Fruit fly (Drosophila melanogaster) Kc167 (cell line): ENCODE results near the gene CG9377.

Source experiments
- Myc ChIP-seq: fragments of >200 bp; optimal IDR thresholded peaks from 2 replicates; lab custom pipeline; 2017; ENCODE audit warnings: missing external identifiers
- Sin3A ChIP-seq: fragments of >200 bp; optimal IDR thresholded peaks from 2 replicates; lab custom pipeline; 2018; ENCODE audit warnings: missing external identifiers
- psq ChIP-seq: fragments of >200 bp; optimal IDR thresholded peaks from 2 replicates; lab custom pipeline; 2017; ENCODE audit warnings: missing external identifiers
- ttk ChIP-seq: sonication (Bioruptor generic); optimal IDR thresholded peaks from 2 replicates; lab custom pipeline; 2017; ENCODE audit warnings: missing external identifiers

The CG9377 gene

DNA sequence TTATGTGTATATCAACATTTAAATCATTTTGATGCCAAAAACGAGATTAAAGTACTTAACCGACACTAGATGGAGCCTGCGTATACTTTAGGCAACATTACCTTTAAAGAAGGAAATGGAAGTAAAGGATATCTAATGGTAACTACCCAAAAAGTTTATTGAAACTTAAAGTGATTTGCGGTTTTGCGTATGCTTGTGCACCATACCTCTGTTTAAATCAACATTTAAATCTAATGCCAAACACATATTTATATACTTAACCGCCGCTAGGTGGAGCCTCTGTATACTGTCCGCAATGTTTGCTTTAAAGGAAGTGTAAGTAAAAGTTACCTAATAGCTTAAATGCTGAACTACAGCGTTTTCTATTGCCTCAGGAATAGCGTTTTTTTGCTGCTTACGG, 35.5 kb downstream of the CG9377 start:
- TF ChIP-seq Myc = no peak
- no peak for TF ChIP-seq Sin3A (lab: Kevin White, UChicago)
- TF ChIP-seq psq (lab: Kevin White, UChicago) = no peak
- no peak for TF ChIP-seq ttk (lab: Kevin White, UChicago)
